Worm (Caenorhabditis elegans) whole organism, L1 larva: ENCODE data around the gene mec-4.

Source experiments
- jun-1 ChIP-seq: fragments of 150-350 bp; optimal IDR thresholded peaks from 2 replicates; lab custom pipeline; 2014; ENCODE audit warnings: missing biosample characterization, missing genetic modification reagents, missing genetic modification characterization
- sptf-1 ChIP-seq: fragments of 150-350 bp; optimal IDR thresholded peaks from 2 replicates; lab custom pipeline; 2014; ENCODE audit warnings: missing biosample characterization, missing genetic modification characterization
- zag-1 ChIP-seq: fragments of 150-350 bp; optimal IDR thresholded peaks from 2 replicates; lab custom pipeline; 2014; ENCODE audit warnings: missing biosample characterization, missing genetic modification characterization
- ztf-11 ChIP-seq, 2 experiments: sonication (generic microtip); optimal IDR thresholded peaks; 2 replicates each; lab custom pipeline; 2016 to 2017; ENCODE audit warnings: missing genetic modification characterization in 2 of 2, missing biosample characterization in 1 of 2, missing compliant biosample characterization in 1 of 2

DNA sequence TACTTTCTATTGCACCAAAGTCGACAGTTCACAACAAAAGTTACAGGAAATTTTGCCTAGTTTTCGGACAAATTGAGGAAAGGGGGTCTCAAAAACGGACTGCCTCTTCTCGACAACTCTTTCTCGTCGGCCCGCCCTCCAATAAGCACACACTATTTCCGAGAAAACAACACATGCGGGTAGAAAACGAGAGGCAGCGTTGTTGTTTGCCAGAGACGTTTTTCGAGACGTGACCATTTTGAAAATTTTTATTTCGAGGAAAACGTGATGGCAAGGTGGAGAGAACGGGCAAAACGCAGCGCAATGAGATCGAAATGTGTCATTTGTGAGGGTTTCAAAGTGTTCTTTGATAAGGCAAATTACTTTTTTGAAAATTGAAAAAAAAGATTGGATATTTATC is 13.4 kb downstream of the mec-4 start:
- TF ChIP-seq zag-1 (tag; lab: Kevin White, UChicago) (no peak), ztf-11 (tag; optimal IDR thresholded peaks at IDR 0.05; lab: Kevin White, UChicago) (no peak), sptf-1 (no peak), jun-1 (tag; lab: Kevin White, UChicago) (no peak)
